Fruit fly (Drosophila melanogaster): Measurements from ENCODE around the gene CG14655.

DNA sequence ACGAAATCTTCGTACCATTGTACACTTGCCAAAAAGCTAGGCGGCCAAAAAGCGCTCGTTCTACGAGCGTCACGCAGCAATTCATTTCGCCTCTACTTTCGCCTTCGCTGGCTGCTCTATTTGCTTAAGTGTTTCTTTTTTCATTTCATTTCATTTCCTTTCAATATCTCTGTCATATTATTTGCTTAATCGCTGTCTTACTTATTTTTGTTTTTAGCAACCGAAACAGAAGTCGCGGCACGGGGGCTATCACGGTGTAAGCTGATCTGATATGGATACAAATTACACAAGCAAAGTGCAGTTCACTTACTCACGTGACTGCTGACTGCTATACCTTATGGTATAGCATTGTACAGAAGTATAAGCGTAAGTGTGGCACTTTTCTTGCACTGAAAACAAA, 8.8 kb downstream of the CG14655 start:
- TF ChIP-seq Hr96 (GFP tag; optimal IDR thresholded peaks at IDR 0.05) (no peak), tj (GFP tag; optimal IDR thresholded peaks at IDR 0.05) (peak; percentile 78), bab1 (GFP tag; optimal IDR thresholded peaks at IDR 0.05) (no peak), Crg-1 (GFP tag; optimal IDR thresholded peaks at IDR 0.05) (no peak), cic (GFP tag; optimal IDR thresholded peaks at IDR 0.05) (no peak), CG7101 (tag; optimal IDR thresholded peaks at IDR 0.05) (no peak), CG11617 (GFP tag; optimal IDR thresholded peaks at IDR 0.05) (no peak), CG14711 (tag; optimal IDR thresholded peaks at IDR 0.05) (no peak)
